Fruit fly (Drosophila melanogaster) whole organism, embryonic: ENCODE data around the gene Cyp4g15.

Experiments used
- CG31224 ChIP-seq: fragments of 200-800 bp; sonication (Bioruptor generic); IDR thresholded peaks from 2 replicates; pipeline ENCODE4 v1.3.6; 2022; ENCODE audit warnings: missing biosample characterization, missing genetic modification characterization
- luna ChIP-seq: fragments of 200-800 bp; sonication (Bioruptor generic); optimal IDR thresholded peaks from 2 replicates; lab custom pipeline; 2016; ENCODE audit warnings: missing biosample characterization, missing genetic modification characterization

DNA sequence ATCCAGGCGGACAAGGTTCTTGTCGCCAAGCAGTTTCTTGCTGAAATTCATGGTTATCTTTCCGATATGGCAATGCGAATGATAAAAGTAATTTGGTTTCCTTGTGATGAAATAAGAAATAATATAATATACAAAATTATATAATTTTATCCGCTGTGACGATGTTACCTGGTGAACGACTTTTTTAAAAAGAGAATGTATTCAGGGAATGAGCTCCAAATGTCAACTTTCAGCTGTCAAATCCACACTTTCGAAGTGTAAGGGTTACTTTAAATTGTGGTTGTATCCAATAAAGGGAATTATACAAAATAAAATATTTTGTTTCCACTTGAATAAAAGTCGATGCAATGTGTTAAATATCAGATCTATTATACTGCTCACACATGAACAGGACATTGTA is 14.6 kb downstream of the Cyp4g15 start, which contains the start of gene CG33235:
- TF ChIP-seq luna (GFP tag; lab: Kevin White, UChicago) (no peak), CG31224 (GFP tag; lab: Robert Waterston, UW) (no peak)
